Fruit fly (Drosophila melanogaster): ENCODE results near the gene CG7453.

DNA sequence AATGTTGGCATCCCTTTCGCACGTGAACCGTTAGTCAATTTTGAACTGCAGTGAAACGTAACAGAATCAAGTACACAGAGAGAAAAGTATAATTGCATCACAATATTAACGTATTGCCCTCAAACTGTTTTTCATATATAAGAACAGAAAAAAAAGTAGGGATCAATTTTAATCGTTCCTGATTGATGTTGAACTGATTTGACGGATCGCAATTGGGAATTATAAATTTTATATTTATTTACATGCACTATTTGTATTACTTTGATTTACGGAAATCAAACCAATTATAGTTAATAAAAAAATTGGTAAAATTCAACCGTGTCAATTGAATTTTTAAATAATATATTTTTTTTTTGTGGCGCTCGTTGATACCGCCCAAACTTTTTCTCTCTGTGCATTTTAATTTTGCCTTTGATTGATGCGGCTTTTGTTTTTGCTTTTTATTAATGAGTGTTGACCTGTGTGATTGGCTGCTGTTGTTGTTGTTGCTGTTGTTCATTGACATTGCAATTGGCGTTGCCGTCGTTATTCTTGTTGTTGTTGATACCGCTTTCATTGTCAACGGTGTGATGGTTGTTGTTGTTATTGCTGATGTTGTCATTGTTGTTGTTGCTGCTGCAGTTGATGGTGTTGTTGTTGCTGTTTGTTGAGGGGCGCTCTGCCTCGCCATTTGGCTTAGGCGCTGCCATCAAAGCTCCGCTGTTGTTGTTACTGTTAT is 27.2 kb upstream of the CG7453 start:
- no peak for TF ChIP-seq CG8478 (optimal IDR thresholded peaks at IDR 0.05)
- TF ChIP-seq CTCF (optimal IDR thresholded peaks at IDR 0.05) = no peak
